Worm (Caenorhabditis elegans): ENCODE measurements around the gene affl-2.

- TF ChIP-seq ama-1 (optimal IDR thresholded peaks at IDR 0.05): no peak
- TF ChIP-seq B0310.2 (tag; optimal IDR thresholded peaks at IDR 0.05): no peak
- no peak for TF ChIP-seq ceh-36 (tag; optimal IDR thresholded peaks at IDR 0.05)
- peak; percentile 70 for TF ChIP-seq hmg-4 (GFP tag; optimal IDR thresholded peaks at IDR 0.05)
- no peak for TF ChIP-seq scrt-1 (GFP tag; IDR thresholded peaks at IDR 0.05)
- TF ChIP-seq aly-1 (tag; optimal IDR thresholded peaks at IDR 0.05): no peak
- TF ChIP-seq hmbx-1 (tag; optimal IDR thresholded peaks at IDR 0.05): no peak
- TF ChIP-seq ceh-13 (GFP tag; optimal IDR thresholded peaks at IDR 0.05): no peak
- no peak; the same call in 1 of the 2 replicates for TF ChIP-seq flt-1 (GFP tag; IDR thresholded peaks at IDR 0.05)
Observed at ce11 chrIII:432988-433387, 1.7 kb upstream of the affl-2 start.
